Worm (Caenorhabditis elegans): ENCODE data around the gene mig-38.

DNA sequence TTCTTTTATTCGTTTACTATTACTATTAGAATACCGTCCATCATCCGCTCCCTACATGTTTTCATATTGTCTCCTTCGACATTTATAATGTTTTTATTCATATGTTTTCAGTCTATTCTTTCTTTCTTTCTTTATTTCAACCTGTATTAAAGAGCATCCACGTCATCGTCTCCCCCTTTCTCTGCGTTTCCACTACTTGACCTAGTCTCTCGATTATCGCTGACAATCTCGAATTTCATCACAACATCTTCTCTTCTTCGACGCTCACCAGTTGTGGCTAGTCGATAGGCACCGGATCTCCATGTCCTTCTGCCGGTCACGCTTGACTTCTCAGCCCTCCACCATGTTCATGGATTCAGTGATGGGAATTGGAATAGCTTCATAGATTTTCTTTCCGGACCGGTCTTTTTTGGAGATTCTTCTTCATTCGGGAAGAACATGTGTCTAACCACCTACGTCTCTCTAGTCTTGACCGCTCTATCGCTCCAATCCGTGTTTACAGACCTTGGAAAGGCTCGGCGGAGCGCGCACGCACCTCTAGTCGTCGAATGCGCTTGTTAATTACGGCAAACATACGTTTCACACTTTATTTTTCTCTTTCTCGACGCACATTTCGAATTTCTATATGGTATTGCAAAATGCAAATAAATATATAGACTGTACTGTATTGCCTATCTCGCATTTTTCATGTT lies 25.6 kb upstream of the mig-38 start:
- TF ChIP-seq B0310.2 (tag; optimal IDR thresholded peaks at IDR 0.05) (no peak), scrt-1 (GFP tag; IDR thresholded peaks at IDR 0.05) (no peak), tra-4 (tag; optimal IDR thresholded peaks at IDR 0.05) (no peak), tbx-37 (GFP tag; conservative IDR thresholded peaks at IDR 0.05) (no peak)

Measured in whole organism, early embryonic.